Fruit fly (Drosophila melanogaster): Measurements from ENCODE around the gene Glyp.

DNA sequence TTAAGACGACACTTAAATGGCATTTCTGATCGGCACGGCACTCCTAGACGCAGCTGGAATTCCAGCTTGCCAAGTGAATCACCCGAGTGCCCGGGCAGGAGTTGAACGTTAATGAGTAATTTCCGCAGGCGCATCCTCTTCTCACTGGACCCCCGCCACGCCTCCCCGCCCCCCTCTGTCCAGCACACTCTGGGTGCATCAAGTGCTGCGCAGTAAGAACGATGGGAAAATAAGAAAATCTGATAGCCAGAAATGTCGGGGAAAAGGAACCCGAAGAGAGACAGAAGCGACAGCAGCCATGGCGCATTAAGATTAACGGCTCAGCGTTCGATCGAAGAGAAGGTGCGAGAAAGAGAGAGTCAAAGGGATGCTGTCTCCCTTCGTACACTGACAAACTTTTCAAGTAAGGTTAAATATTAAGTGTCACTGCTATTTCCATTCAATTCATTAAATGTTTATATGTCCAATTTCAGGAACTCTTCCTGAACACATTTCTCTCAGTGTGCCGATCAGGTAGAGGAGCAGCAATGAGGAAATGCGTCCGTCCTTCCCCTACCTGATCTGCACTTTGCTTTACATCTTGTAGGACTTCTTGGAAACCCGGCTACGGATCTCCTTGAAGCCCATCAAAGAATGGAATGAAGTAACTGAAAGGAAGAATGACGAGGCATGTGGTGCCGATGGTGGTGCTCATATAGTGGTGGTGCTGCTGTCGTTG, 34.1 kb downstream of the Glyp start:
- TF ChIP-seq psq (optimal IDR thresholded peaks at IDR 0.05) (no peak), Myc (optimal IDR thresholded peaks at IDR 0.05) (no peak), insv (optimal IDR thresholded peaks at IDR 0.05) (no peak), h (optimal IDR thresholded peaks at IDR 0.05) (no peak), Sin3A (optimal IDR thresholded peaks at IDR 0.05) (no peak)
